Worm (Caenorhabditis elegans): Measurements from ENCODE around the gene srg-9.

srg-9 gene

DNA sequence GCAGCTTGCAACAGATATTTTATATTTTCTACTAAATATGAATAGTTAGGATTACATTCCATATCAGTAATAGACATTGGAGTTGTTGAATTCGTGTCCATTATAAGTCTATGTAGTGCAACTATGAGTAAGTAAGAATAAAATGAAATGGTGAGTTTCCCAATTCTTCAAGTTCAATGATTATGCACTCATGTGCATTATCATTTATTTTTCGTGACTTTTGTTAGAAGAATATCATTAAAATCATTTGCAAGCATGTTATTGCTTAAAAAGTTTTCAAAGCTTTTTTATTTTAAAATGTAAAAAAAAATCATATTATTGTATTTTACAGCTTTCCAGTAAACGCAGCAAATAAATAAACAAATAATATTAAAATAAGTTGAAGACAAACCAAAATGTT is at the start of gene srg-9:
Gene srg-9, minus strand, starts transcription at position 101 of the 400 bp plus-strand sequence.
- TF ChIP-seq lir-3 (tag; optimal IDR thresholded peaks at IDR 0.05; ENCODE audit: poor library complexity) (no peak), mdl-1 (tag; optimal IDR thresholded peaks at IDR 0.05) (no peak), nhr-28 (tag; optimal IDR thresholded peaks at IDR 0.05) (no peak), nhr-71 (tag; optimal IDR thresholded peaks at IDR 0.05) (no peak), mab-9 (GFP tag; IDR thresholded peaks at IDR 0.05) (no peak), lin-35 (GFP tag; optimal IDR thresholded peaks at IDR 0.05) (no peak), pqm-1 (tag; optimal IDR thresholded peaks at IDR 0.05) (no peak), nhr-19 (GFP tag; conservative IDR thresholded peaks at IDR 0.05) (no peak), irx-1 (tag; optimal IDR thresholded peaks at IDR 0.05) (no peak), rnt-1 (tag; optimal IDR thresholded peaks at IDR 0.05) (no peak)

DNA sequence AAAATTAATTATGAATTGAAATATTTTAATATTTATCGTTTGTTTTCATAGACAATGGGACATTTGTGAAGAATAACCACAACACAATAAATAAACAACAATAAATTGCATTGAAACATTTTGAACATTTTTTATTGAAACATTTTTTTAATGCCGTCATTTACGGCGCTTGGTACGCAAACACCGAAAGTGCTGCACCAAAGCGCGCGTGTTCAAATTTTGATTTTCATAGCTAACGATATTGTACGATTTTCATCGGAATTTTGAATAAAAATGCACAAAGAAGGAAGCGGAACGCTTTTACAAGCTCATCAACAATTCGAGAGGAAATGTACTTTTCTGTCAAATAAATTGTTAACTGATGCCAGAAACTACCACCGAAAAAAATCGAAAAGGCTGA is 47.2 kb upstream of the srg-9 start:
- TF ChIP-seq elt-2 (tag; optimal IDR thresholded peaks at IDR 0.05) (no peak), fos-1 (tag; optimal IDR thresholded peaks at IDR 0.05) (no peak), ceh-63 (GFP tag; optimal IDR thresholded peaks at IDR 0.05) (no peak), efl-1 (optimal IDR thresholded peaks at IDR 0.05) (peak; percentile 59), efl-1 (GFP tag; optimal IDR thresholded peaks at IDR 0.05 in 1 of 2) (peak; percentile 79 to 95), irx-1 (tag; optimal IDR thresholded peaks at IDR 0.05) (no peak), egl-27 (tag; optimal IDR thresholded peaks at IDR 0.05) (no peak), sox-4 (tag; optimal IDR thresholded peaks at IDR 0.05) (no peak), lin-39 (tag; optimal IDR thresholded peaks at IDR 0.05) (no peak), lir-3 (tag; optimal IDR thresholded peaks at IDR 0.05; ENCODE audit: poor library complexity) (no peak), ztf-4 (tag; optimal IDR thresholded peaks at IDR 0.05) (no peak), nhr-47 (tag; optimal IDR thresholded peaks at IDR 0.05) (no peak), ceh-88 (GFP tag; IDR thresholded peaks at IDR 0.05) (peak; percentile 27; the same call in 1 of the 2 replicates), sptf-1 (tag; optimal IDR thresholded peaks at IDR 0.05) (no peak), grh-1 (GFP tag; IDR thresholded peaks at IDR 0.05) (no peak), nhr-76 (tag; optimal IDR thresholded peaks at IDR 0.05) (no peak), lin-35 (GFP tag; optimal IDR thresholded peaks at IDR 0.05) (peak; percentile 7 to 62), C16A3.4 (tag; optimal IDR thresholded peaks at IDR 0.05) (no peak), elt-3 (tag; optimal IDR thresholded peaks at IDR 0.05) (no peak), dpl-1 (GFP tag; optimal IDR thresholded peaks at IDR 0.05) (peak; percentile 7 to 68 (median 29)), F16B12.6 (tag; optimal IDR thresholded peaks at IDR 0.05) (peak; percentile 46), unc-30 (tag; optimal IDR thresholded peaks at IDR 0.05) (no peak), aha-1 (tag; optimal IDR thresholded peaks at IDR 0.05) (no peak), unc-130 (tag; optimal IDR thresholded peaks at IDR 0.05) (no peak), ceh-8 (GFP tag; optimal IDR thresholded peaks at IDR 0.05) (no peak), mef-2 (tag; optimal IDR thresholded peaks at IDR 0.05) (no peak)

DNA sequence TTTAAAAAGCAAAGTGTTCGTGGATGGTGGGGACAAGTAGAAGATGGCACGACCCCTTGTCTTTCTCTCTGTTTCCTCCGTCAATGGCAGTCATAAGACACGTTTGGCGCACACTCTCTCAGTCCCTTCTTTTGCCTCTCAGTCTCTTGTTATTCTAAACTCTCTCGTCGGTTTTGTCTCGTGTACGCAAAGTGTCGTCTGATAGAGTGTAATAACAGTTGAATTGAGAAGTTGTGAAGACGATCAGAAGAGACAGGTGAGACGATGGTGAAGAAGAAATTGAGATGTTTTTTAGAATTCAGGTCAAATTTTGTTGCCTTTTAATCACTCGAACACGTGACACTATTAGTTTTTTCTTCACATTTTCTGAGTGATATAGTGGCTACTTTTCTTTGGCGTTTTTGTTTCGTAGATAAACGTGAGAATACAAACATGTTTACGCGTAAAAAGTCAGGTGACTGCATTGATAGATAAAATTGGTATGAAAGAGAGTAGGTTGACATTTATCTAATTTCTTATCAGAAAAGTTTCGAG is 46.6 kb upstream of the srg-9 start, which contains the start of gene F47D12.9:
Gene F47D12.9, minus strand, starts transcription at position 267 of the 534 bp plus-strand sequence.
- TF ChIP-seq ztf-4 (tag; optimal IDR thresholded peaks at IDR 0.05), result peak; percentile 36
- TF ChIP-seq irx-1 (tag; optimal IDR thresholded peaks at IDR 0.05), result peak; percentile 66
- TF ChIP-seq nhr-237 (tag; optimal IDR thresholded peaks at IDR 0.05), result no peak
- no peak for TF ChIP-seq hpl-2 (GFP tag; optimal IDR thresholded peaks at IDR 0.05)
- TF ChIP-seq nhr-19 (GFP tag; conservative IDR thresholded peaks at IDR 0.05), result peak; percentile 76
- TF ChIP-seq aha-1 (tag; optimal IDR thresholded peaks at IDR 0.05), result no peak
- peak; percentile 28 to 80 (median 45) for TF ChIP-seq ceh-82 (tag; optimal IDR thresholded peaks at IDR 0.05)
- peak; percentile 74 for TF ChIP-seq xbp-1 (tag; optimal IDR thresholded peaks at IDR 0.05)
- TF ChIP-seq ces-1 (GFP tag; optimal IDR thresholded peaks at IDR 0.05), result no peak
- TF ChIP-seq nhr-90 (tag; optimal IDR thresholded peaks at IDR 0.05; ENCODE audit: poor library complexity), result peak; percentile 76
- TF ChIP-seq lsy-2 (tag; optimal IDR thresholded peaks at IDR 0.05), result peak; percentile 77 to 92
- TF ChIP-seq lin-39 (tag; optimal IDR thresholded peaks at IDR 0.05), result peak; percentile 20
- no peak for TF ChIP-seq unc-62 (GFP tag; optimal IDR thresholded peaks at IDR 0.05)
- no peak for TF ChIP-seq ceh-90 (tag; optimal IDR thresholded peaks at IDR 0.05)
- TF ChIP-seq nhr-20 (tag; optimal IDR thresholded peaks at IDR 0.05), result peak; percentile 88
- TF ChIP-seq lin-13 (GFP tag; optimal IDR thresholded peaks at IDR 0.05), result peak; percentile 68
- TF ChIP-seq lin-35 (GFP tag; optimal IDR thresholded peaks at IDR 0.05), result peak; percentile 78 to 84
- peak; percentile 61 for TF ChIP-seq ama-1 (optimal IDR thresholded peaks at IDR 0.05)
- TF ChIP-seq alr-1 (tag; optimal IDR thresholded peaks at IDR 0.05; ENCODE audit: borderline replicate concordance), result no peak
- peak; percentile 23 to 82 for TF ChIP-seq mdl-1 (tag; optimal IDR thresholded peaks at IDR 0.05)
- TF ChIP-seq rnt-1 (tag; optimal IDR thresholded peaks at IDR 0.05), result peak; percentile 81
- TF ChIP-seq vab-15 (tag; optimal IDR thresholded peaks at IDR 0.05), result peak; percentile 23
- TF ChIP-seq fkh-8 (tag; optimal IDR thresholded peaks at IDR 0.05), result peak; percentile 82
- no peak for TF ChIP-seq nhr-28 (tag; optimal IDR thresholded peaks at IDR 0.05)
- TF ChIP-seq nhr-47 (tag; optimal IDR thresholded peaks at IDR 0.05), result peak; percentile 69
- no peak for TF ChIP-seq sox-4 (tag; optimal IDR thresholded peaks at IDR 0.05)
- TF ChIP-seq nhr-76 (tag; optimal IDR thresholded peaks at IDR 0.05), result no peak

Measured in whole organism, L1 larva.